Worm (Caenorhabditis elegans) whole organism, L2 larva: Measurements from ENCODE around the gene Y50D7A.10.

Experiments
- C34F6.9 ChIP-seq: fragments of 150-350 bp; optimal IDR thresholded peaks from 2 replicates; lab custom pipeline; 2014; ENCODE audit warnings: missing biosample characterization, missing genetic modification characterization
- F13H6.1 ChIP-seq: sonication (generic microtip); optimal IDR thresholded peaks from 2 replicates; lab custom pipeline; 2016; ENCODE audit warnings: missing genetic modification characterization, missing compliant biosample characterization
- R02D3.7 ChIP-seq: fragments of 150-350 bp; optimal IDR thresholded peaks from 2 replicates; lab custom pipeline; 2014; ENCODE audit warnings: missing biosample characterization, missing genetic modification characterization
- Y55F3AM.14 ChIP-seq: fragments of 200-800 bp; sonication (Bioruptor generic); optimal IDR thresholded peaks from 2 replicates; lab custom pipeline; 2018; ENCODE audit warnings: mild to moderate bottlenecking, missing genetic modification characterization, missing compliant biosample characterization
- ZK546.5 ChIP-seq: sonication (generic microtip); optimal IDR thresholded peaks from 2 replicates; lab custom pipeline; 2017; ENCODE audit warnings: missing biosample characterization, missing genetic modification characterization
- ama-1 ChIP-seq: fragments of 150-350 bp; optimal IDR thresholded peaks from 2 replicates; lab custom pipeline; 2018; ENCODE audit warnings: inconsistent platforms
- blmp-1 ChIP-seq: sonication (generic microtip); optimal IDR thresholded peaks from 2 replicates; lab custom pipeline; 2017; ENCODE audit warnings: missing genetic modification characterization, mild to moderate bottlenecking, missing compliant biosample characterization, antibody characterized with exemption, moderate library complexity; ENCODE audit not compliant: insufficient read depth
- ceh-16 ChIP-seq: fragments of 150-350 bp; optimal IDR thresholded peaks from 2 replicates; lab custom pipeline; 2014; ENCODE audit warnings: missing biosample characterization, missing genetic modification characterization
- ceh-82 ChIP-seq: fragments of 150-350 bp; optimal IDR thresholded peaks from 2 replicates; lab custom pipeline; 2014; ENCODE audit warnings: missing biosample characterization, missing genetic modification characterization
- crh-2 ChIP-seq: sonication (generic microtip); optimal IDR thresholded peaks from 2 replicates; lab custom pipeline; 2017; ENCODE audit warnings: missing biosample characterization, missing genetic modification characterization
- dmd-4 ChIP-seq: sonication (generic microtip); optimal IDR thresholded peaks from 2 replicates; lab custom pipeline; 2017; ENCODE audit warnings: missing biosample characterization, missing genetic modification characterization
- egl-27 ChIP-seq: sonication (generic microtip); optimal IDR thresholded peaks from 3 replicates; lab custom pipeline; 2017; ENCODE audit warnings: missing biosample characterization, missing genetic modification reagents, missing genetic modification characterization
- elt-1 ChIP-seq: fragments of 150-350 bp; optimal IDR thresholded peaks from 2 replicates; lab custom pipeline; 2014; ENCODE audit warnings: missing biosample characterization, missing genetic modification characterization
- elt-3 ChIP-seq: sonication (generic microtip); optimal IDR thresholded peaks from 2 replicates; lab custom pipeline; 2017; ENCODE audit warnings: missing biosample characterization, missing genetic modification characterization
- fos-1 ChIP-seq: fragments of 150-350 bp; optimal IDR thresholded peaks from 2 replicates; lab custom pipeline; 2014; ENCODE audit warnings: missing biosample characterization, missing genetic modification characterization
- gmeb-1 ChIP-seq: fragments of 150-350 bp; optimal IDR thresholded peaks from 2 replicates; lab custom pipeline; 2014; ENCODE audit warnings: missing biosample characterization, missing genetic modification characterization
- lin-11 ChIP-seq: fragments of 150-350 bp; sonication (generic microtip); optimal IDR thresholded peaks from 2 replicates; lab custom pipeline; 2014; ENCODE audit warnings: missing biosample characterization, missing genetic modification characterization, inconsistent platforms, mixed read lengths
- lin-13 ChIP-seq: fragments of 150-350 bp; optimal IDR thresholded peaks from 2 replicates; lab custom pipeline; 2014; ENCODE audit warnings: missing biosample characterization, missing genetic modification reagents, missing genetic modification characterization
- lin-39 ChIP-seq: fragments of 150-350 bp; optimal IDR thresholded peaks from 2 replicates; lab custom pipeline; 2014; ENCODE audit warnings: missing biosample characterization, missing genetic modification reagents, missing genetic modification characterization
- lsy-2 ChIP-seq, 2 experiments: fragments of 150-350 bp in 1 of 2; sonication (generic microtip) in 1 of 2; optimal IDR thresholded peaks; 2 replicates each; lab custom pipeline; 2014 to 2017; ENCODE audit warnings: missing biosample characterization in 2 of 2, missing genetic modification characterization in 2 of 2
- mab-5 ChIP-seq: fragments of 150-350 bp; optimal IDR thresholded peaks from 2 replicates; lab custom pipeline; 2014; ENCODE audit warnings: missing biosample characterization, missing genetic modification characterization
- mbf-1 ChIP-seq: sonication (generic microtip); optimal IDR thresholded peaks from 2 replicates; lab custom pipeline; 2017; ENCODE audit warnings: missing biosample characterization, missing genetic modification characterization
- mdl-1 ChIP-seq, 2 experiments: fragments of 150-350 bp in 1 of 2; sonication (generic microtip) in 1 of 2; optimal IDR thresholded peaks; 2 replicates each; lab custom pipeline; 2017; ENCODE audit warnings: missing biosample characterization in 2 of 2, missing genetic modification characterization in 2 of 2
- nhr-11 ChIP-seq: fragments of 150-350 bp; optimal IDR thresholded peaks from 2 replicates; lab custom pipeline; 2014; ENCODE audit warnings: missing biosample characterization, missing genetic modification characterization
- nhr-12 ChIP-seq: fragments of 150-350 bp; optimal IDR thresholded peaks from 2 replicates; lab custom pipeline; 2014; ENCODE audit warnings: missing biosample characterization, missing genetic modification characterization
- nhr-129 ChIP-seq: fragments of 150-350 bp; optimal IDR thresholded peaks from 2 replicates; lab custom pipeline; 2014; ENCODE audit warnings: missing biosample characterization, missing genetic modification characterization
- nhr-21 ChIP-seq: fragments of 150-350 bp; optimal IDR thresholded peaks from 2 replicates; lab custom pipeline; 2014; ENCODE audit warnings: missing biosample characterization, missing genetic modification characterization
- nhr-23 ChIP-seq: fragments of 150-350 bp; optimal IDR thresholded peaks from 2 replicates; lab custom pipeline; 2014; ENCODE audit warnings: missing biosample characterization, missing genetic modification reagents, missing genetic modification characterization
- nhr-237 ChIP-seq: fragments of 150-350 bp; optimal IDR thresholded peaks from 2 replicates; lab custom pipeline; 2014; ENCODE audit warnings: missing biosample characterization, missing genetic modification characterization
- nhr-25 ChIP-seq: fragments of 150-350 bp; sonication (generic microtip); optimal IDR thresholded peaks from 3 replicates; lab custom pipeline; 2014; ENCODE audit warnings: missing biosample characterization, missing genetic modification characterization
- nhr-6 ChIP-seq: fragments of 150-350 bp; optimal IDR thresholded peaks from 2 replicates; lab custom pipeline; 2014; ENCODE audit warnings: missing biosample characterization, missing genetic modification characterization
- nhr-77 ChIP-seq: fragments of 150-350 bp; optimal IDR thresholded peaks from 2 replicates; lab custom pipeline; 2014; ENCODE audit warnings: missing biosample characterization, missing genetic modification characterization
- sem-4 ChIP-seq: fragments of 150-350 bp; optimal IDR thresholded peaks from 2 replicates; lab custom pipeline; 2014; ENCODE audit warnings: missing biosample characterization, missing genetic modification reagents, missing genetic modification characterization
- skn-1 ChIP-seq: sonication (generic microtip); optimal IDR thresholded peaks from 2 replicates; lab custom pipeline; 2017; ENCODE audit warnings: missing biosample characterization, missing genetic modification characterization
- sma-3 ChIP-seq: sonication (generic microtip); optimal IDR thresholded peaks from 2 replicates; lab custom pipeline; 2016; ENCODE audit warnings: missing genetic modification reagents, missing genetic modification characterization, missing compliant biosample characterization
- sma-9 ChIP-seq, 2 experiments: fragments of 150-350 bp in 1 of 2; sonication (generic microtip) in 1 of 2; optimal IDR thresholded peaks; 2 replicates each; lab custom pipeline; 2014 to 2016; ENCODE audit warnings: missing genetic modification characterization in 2 of 2, mild to moderate bottlenecking in 1 of 2, missing biosample characterization in 1 of 2, missing compliant biosample characterization in 1 of 2, missing genetic modification reagents in 1 of 2, moderate library complexity in 1 of 2
- snpc-4 ChIP-seq: fragments of 150-350 bp; optimal IDR thresholded peaks from 2 replicates; lab custom pipeline; 2014; ENCODE audit warnings: missing biosample characterization, missing genetic modification characterization
- unc-39 ChIP-seq: fragments of 150-350 bp; optimal IDR thresholded peaks from 2 replicates; lab custom pipeline; 2014; ENCODE audit warnings: missing biosample characterization, missing genetic modification characterization
- unc-55 ChIP-seq: fragments of 150-350 bp; sonication (generic microtip); optimal IDR thresholded peaks from 3 replicates; lab custom pipeline; 2014; ENCODE audit warnings: missing biosample characterization, missing genetic modification reagents, missing genetic modification characterization
- zag-1 ChIP-seq: fragments of 150-350 bp; optimal IDR thresholded peaks from 2 replicates; lab custom pipeline; 2014; ENCODE audit warnings: missing biosample characterization, missing genetic modification characterization
- ztf-1 ChIP-seq: fragments of 200-800 bp; sonication (Bioruptor generic); conservative IDR thresholded peaks from 2 replicates; pipeline ENCODE4 v1.3.6; 2022; ENCODE audit warnings: missing genetic modification characterization, missing compliant biosample characterization
- ztf-11 ChIP-seq: sonication (generic microtip); optimal IDR thresholded peaks from 2 replicates; lab custom pipeline; 2017; ENCODE audit warnings: missing biosample characterization, missing genetic modification characterization
- ztf-4 ChIP-seq: fragments of 150-350 bp; optimal IDR thresholded peaks from 2 replicates; lab custom pipeline; 2014; ENCODE audit warnings: missing biosample characterization, missing genetic modification characterization

The Y50D7A.10 gene

DNA sequence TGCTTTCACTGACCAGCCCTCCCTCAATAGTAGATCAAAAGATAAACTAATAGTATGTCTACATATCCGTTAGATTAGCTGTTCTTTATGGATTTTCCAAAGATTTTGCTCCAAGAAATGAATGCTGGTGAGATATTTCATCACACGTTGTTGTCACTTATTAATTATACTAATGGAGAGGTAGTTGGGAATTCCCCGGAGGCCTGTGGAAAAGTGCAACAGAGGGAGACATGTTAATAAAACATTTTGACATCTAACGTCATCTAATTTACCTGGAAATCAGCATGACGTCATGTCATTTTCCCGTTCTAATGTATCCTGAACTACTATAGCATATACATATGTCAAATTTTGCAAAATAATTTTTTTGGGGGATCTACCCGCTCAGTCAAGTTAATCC, 37.7 kb downstream of the Y50D7A.10 start:
- TF ChIP-seq sma-9 (GFP tag; optimal IDR thresholded peaks at IDR 0.05; lab: Kevin White, UChicago) = peak; percentile 12
- TF ChIP-seq sma-9 (tag; optimal IDR thresholded peaks at IDR 0.05; lab: Kevin White, UChicago) = no peak
- TF ChIP-seq mab-5 (tag; lab: Kevin White, UChicago) = no peak

DNA sequence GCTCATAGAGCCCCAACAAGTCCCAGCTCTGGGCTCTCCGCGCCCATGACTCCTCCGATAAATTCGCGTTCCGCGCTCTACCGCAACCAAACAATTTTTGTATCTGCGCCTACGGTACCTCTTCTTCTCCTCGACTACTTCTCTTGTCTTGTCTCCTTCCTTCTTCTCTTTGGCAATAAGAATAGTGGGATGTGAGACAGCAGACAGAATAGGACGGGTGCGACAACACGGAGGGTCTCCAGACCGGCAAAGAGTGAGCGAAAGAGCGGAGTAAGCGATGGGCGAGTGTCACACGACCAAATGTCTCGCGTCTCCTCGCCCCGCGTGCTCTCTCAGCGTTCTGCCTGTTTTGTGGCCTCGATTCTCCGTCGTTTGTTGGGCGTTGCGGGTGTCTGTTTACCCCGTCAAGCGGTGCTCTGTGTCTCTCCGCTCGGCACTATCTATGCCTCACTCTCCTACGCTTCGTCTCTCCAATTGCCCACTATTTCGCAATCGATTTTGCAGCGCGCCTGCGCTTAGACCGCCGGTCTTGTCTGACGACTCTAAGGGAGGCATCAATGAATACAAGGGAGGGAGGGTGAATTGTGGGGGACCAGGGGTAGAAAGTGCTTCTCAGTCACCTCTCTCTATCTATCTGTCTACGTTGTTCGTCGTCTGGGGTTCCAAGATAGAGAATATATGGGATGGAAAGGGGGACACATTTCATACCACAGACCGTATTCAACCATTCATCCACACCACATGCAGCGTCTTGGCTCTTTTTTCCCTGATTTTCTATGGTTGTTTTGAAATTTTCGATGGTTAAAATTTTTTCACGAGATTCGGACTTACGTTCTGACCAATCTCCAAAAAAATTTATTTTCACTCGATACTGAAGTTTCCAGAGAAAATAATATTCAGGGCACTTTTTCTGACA, 39.5 kb downstream of the Y50D7A.10 start, which contains the start of gene gei-4:
Gene gei-4 (minus strand): TSS at position 256 of the 916 bp plus-strand sequence.
- TF ChIP-seq nhr-11 (tag; lab: Kevin White, UChicago) (no peak), ceh-16 (peak; percentile 37), F13H6.1 (tag; lab: Kevin White, UChicago) (peak; percentile 93), mbf-1 (tag; lab: Kevin White, UChicago) (no peak), ztf-1 (GFP tag; lab: Robert Waterston, UW) (no peak), sma-3 (peak; percentile 86), R02D3.7 (tag; lab: Kevin White, UChicago) (no peak), ztf-11 (tag; lab: Kevin White, UChicago) (no peak), unc-55 (peak; percentile 68), elt-1 (no peak), nhr-25 (peak; percentile 88), ama-1 (lab: Kevin White, UChicago) (peak; percentile 78), lsy-2 (tag; optimal IDR thresholded peaks at IDR 0.05; lab: Kevin White, UChicago) (peak; percentile 66 to 83), ztf-4 (tag; lab: Kevin White, UChicago) (peak; percentile 89), nhr-237 (tag; lab: Kevin White, UChicago) (peak; percentile 63), sem-4 (tag; lab: Kevin White, UChicago) (peak; percentile 65), mdl-1 (tag; optimal IDR thresholded peaks at IDR 0.05; lab: Kevin White, UChicago) (peak; percentile 8 to 73), blmp-1 (tag; lab: Kevin White, UChicago) (peak; percentile 8), ceh-82 (peak; percentile 43), nhr-77 (no peak), snpc-4 (peak; percentile 56), gmeb-1 (tag; lab: Kevin White, UChicago) (peak; percentile 65), crh-2 (peak; percentile 90), lin-11 (tag; lab: Kevin White, UChicago) (peak; percentile 78), nhr-6 (peak; percentile 16), Y55F3AM.14 (GFP tag; lab: Kevin White, UChicago) (peak; percentile 76), dmd-4 (tag; lab: Kevin White, UChicago) (no peak), fos-1 (tag; lab: Kevin White, UChicago) (peak; percentile 55), nhr-129 (tag; lab: Kevin White, UChicago) (peak; percentile 87), mab-5 (tag; lab: Kevin White, UChicago) (peak; percentile 86), ZK546.5 (tag; lab: Kevin White, UChicago) (no peak), sma-9 (GFP tag; optimal IDR thresholded peaks at IDR 0.05; lab: Kevin White, UChicago) (peak; percentile 50), sma-9 (tag; optimal IDR thresholded peaks at IDR 0.05; lab: Kevin White, UChicago) (no peak), unc-39 (tag; lab: Kevin White, UChicago) (no peak), nhr-12 (tag; lab: Kevin White, UChicago) (no peak), lin-13 (GFP tag; lab: Kevin White, UChicago) (peak; percentile 65), C34F6.9 (peak; percentile 91), nhr-21 (tag; lab: Kevin White, UChicago) (peak; percentile 88), lin-39 (tag; lab: Kevin White, UChicago) (no peak), zag-1 (tag; lab: Kevin White, UChicago) (peak; percentile 67), egl-27 (tag; lab: Kevin White, UChicago) (peak; percentile 75), nhr-23 (tag; lab: Kevin White, UChicago) (no peak), skn-1 (tag; lab: Kevin White, UChicago) (no peak), elt-3 (tag; lab: Kevin White, UChicago) (no peak)
